Fruit fly (Drosophila melanogaster) whole organism: ENCODE measurements around the gene Hasp.

Experiments
- CG8478 ChIP-seq: fragments of >200 bp; optimal IDR thresholded peaks from 2 replicates; lab custom pipeline; 2018; ENCODE audit warnings: inconsistent platforms
- Dll ChIP-seq: fragments of >200 bp; optimal IDR thresholded peaks from 2 replicates; lab custom pipeline; 2017
- EcR ChIP-seq, 2 experiments: fragments of >200 bp; optimal IDR thresholded peaks; 2 replicates each; lab custom pipeline; 2017; ENCODE audit warnings: missing biosample characterization in 2 of 2, missing genetic modification characterization in 2 of 2, missing genetic modification reagents in 2 of 2
- pan ChIP-seq: fragments of >200 bp; optimal IDR thresholded peaks from 2 replicates; lab custom pipeline; 2017
- psq ChIP-seq: fragments of >200 bp; optimal IDR thresholded peaks from 2 replicates; lab custom pipeline; 2017
- usp ChIP-seq: fragments of >200 bp; optimal IDR thresholded peaks from 2 replicates; lab custom pipeline; 2017; ENCODE audit warnings: missing biosample characterization, missing genetic modification characterization, mixed read lengths

Gene Hasp

dm6 chr2L:19463824-19464317 lies 53.1 kb downstream of the Hasp start, which contains the start of gene tj:
Gene tj, plus strand, starts transcription at chr2L:19464267.
- TF ChIP-seq CG8478 (lab: Kevin White, UChicago) (no peak), Dll (lab: Kevin White, UChicago) (peak; percentile 35)

dm6 chr2L:19463405-19463804 lies 53.6 kb downstream of the Hasp start:
- no peak for TF ChIP-seq EcR (GFP tag; optimal IDR thresholded peaks at IDR 0.05; lab: Kevin White, UChicago)
- no peak for TF ChIP-seq pan (lab: Kevin White, UChicago)
- TF ChIP-seq psq, result no peak
- TF ChIP-seq usp (GFP tag; lab: Kevin White, UChicago), result no peak
- TF ChIP-seq Dll (lab: Kevin White, UChicago), result no peak
- TF ChIP-seq CG8478 (lab: Kevin White, UChicago), result no peak

- TF ChIP-seq CG8478 (lab: Kevin White, UChicago) (no peak), psq (no peak), EcR (GFP tag; optimal IDR thresholded peaks at IDR 0.05; lab: Kevin White, UChicago) (no peak), pan (lab: Kevin White, UChicago) (no peak), Dll (lab: Kevin White, UChicago) (no peak), usp (GFP tag; lab: Kevin White, UChicago) (no peak)
Measured at dm6 chr2L:19462898-19463297, 54.1 kb downstream of the Hasp start.

- TF ChIP-seq EcR (GFP tag; optimal IDR thresholded peaks at IDR 0.05; lab: Kevin White, UChicago), result no peak
Measured at dm6 chr2L:19459404-19459803, 57.6 kb downstream of the Hasp start.
